Fruit fly (Drosophila melanogaster) whole organism, prepupa: Measurements from ENCODE around the gene y.

ENCODE experiments used
- CG10631 ChIP-seq: fragments of 200-800 bp; sonication (Bioruptor generic); optimal IDR thresholded peaks from 2 replicates; lab custom pipeline; 2016; ENCODE audit warnings: missing biosample characterization, missing genetic modification characterization
- CG6854 ChIP-seq: fragments of 200-800 bp; sonication (Bioruptor generic); optimal IDR thresholded peaks from 2 replicates; lab custom pipeline; 2017; ENCODE audit warnings: missing biosample characterization, mild to moderate bottlenecking, missing genetic modification characterization
- CG8319 ChIP-seq: fragments of 200-800 bp; sonication (Bioruptor generic); optimal IDR thresholded peaks from 3 replicates; lab custom pipeline; 2016; ENCODE audit warnings: missing biosample characterization, missing genetic modification characterization
- CG9139 ChIP-seq: fragments of 200-800 bp; sonication (Bioruptor generic); optimal IDR thresholded peaks from 3 replicates; lab custom pipeline; 2017; ENCODE audit warnings: missing biosample characterization, mild to moderate bottlenecking, missing genetic modification characterization
- Ets21C ChIP-seq: fragments of 200-800 bp; sonication (Bioruptor generic); optimal IDR thresholded peaks from 3 replicates; lab custom pipeline; 2016; ENCODE audit warnings: missing biosample characterization, missing genetic modification characterization
- Hr38 ChIP-seq: sonication (Bioruptor generic); optimal IDR thresholded peaks from 2 replicates; lab custom pipeline; 2016; ENCODE audit warnings: missing biosample characterization, missing genetic modification characterization
- Met ChIP-seq: fragments of 200-800 bp; sonication (Bioruptor generic); optimal IDR thresholded peaks from 3 replicates; lab custom pipeline; 2016; ENCODE audit warnings: missing biosample characterization, missing genetic modification characterization
- dsx ChIP-seq: fragments of 200-800 bp; optimal IDR thresholded peaks from 3 replicates; lab custom pipeline; 2019; ENCODE audit warnings: missing biosample characterization, mild to moderate bottlenecking, missing genetic modification characterization, moderate library complexity; ENCODE audit not compliant: poor library complexity, severe bottlenecking
- fd85E ChIP-seq: fragments of 200-800 bp; sonication (Bioruptor generic); optimal IDR thresholded peaks from 3 replicates; lab custom pipeline; 2016; ENCODE audit warnings: missing biosample characterization, missing genetic modification characterization
- fkh ChIP-seq: fragments of 200-800 bp; sonication (Bioruptor generic); optimal IDR thresholded peaks from 3 replicates; lab custom pipeline; 2017; ENCODE audit warnings: missing biosample characterization, mild to moderate bottlenecking, missing genetic modification characterization, moderate library complexity
- net ChIP-seq: fragments of 200-800 bp; sonication (Bioruptor generic); optimal IDR thresholded peaks from 3 replicates; lab custom pipeline; 2016; ENCODE audit warnings: missing biosample characterization, missing genetic modification characterization
- salr ChIP-seq, 2 experiments: fragments of 200-800 bp; sonication (Bioruptor generic); optimal IDR thresholded peaks; 3 replicates each; lab custom pipeline; 2016 to 2018; ENCODE audit warnings: missing biosample characterization in 2 of 2, missing genetic modification characterization in 2 of 2, mild to moderate bottlenecking in 1 of 2

dm6 chrX:407455-407854 is 51.1 kb downstream of the y start:
- no peak for TF ChIP-seq fkh
- TF ChIP-seq Met (GFP tag; lab: Kevin White, UChicago) = no peak
- TF ChIP-seq CG6854 (GFP tag; lab: Kevin White, UChicago) = no peak
- TF ChIP-seq Hr38 (GFP tag; lab: Kevin White, UChicago) = no peak
- TF ChIP-seq net = no peak
- no peak for TF ChIP-seq Ets21C (GFP tag; lab: Kevin White, UChicago)
- TF ChIP-seq CG10631 (GFP tag; lab: Kevin White, UChicago) = no peak
- no peak for TF ChIP-seq fd85E
- TF ChIP-seq CG8319 (GFP tag; lab: Kevin White, UChicago) = no peak
- TF ChIP-seq salr (GFP tag; optimal IDR thresholded peaks at IDR 0.05; lab: Kevin White, UChicago) = no peak
- TF ChIP-seq CG9139 (GFP tag; lab: Kevin White, UChicago) = no peak
- no peak for TF ChIP-seq dsx
